Worm (Caenorhabditis elegans): ENCODE measurements around the gene ace-3.

The ace-3 gene

ce11 chrII:14239924-14240323 is 34.5 kb downstream of the ace-3 start:
- TF ChIP-seq nhr-76 (tag; optimal IDR thresholded peaks at IDR 0.05) (no peak), unc-62 (GFP tag; optimal IDR thresholded peaks at IDR 0.05) (no peak), snpc-4 (tag; optimal IDR thresholded peaks at IDR 0.05) (no peak), hlh-1 (tag; optimal IDR thresholded peaks at IDR 0.05) (no peak), cnd-1 (tag; optimal IDR thresholded peaks at IDR 0.05) (no peak), nhr-12 (tag; optimal IDR thresholded peaks at IDR 0.05) (no peak), unc-39 (tag; optimal IDR thresholded peaks at IDR 0.05) (no peak), flh-1 (GFP tag; optimal IDR thresholded peaks at IDR 0.05) (no peak), drap-1 (GFP tag; optimal IDR thresholded peaks at IDR 0.05) (no peak), lin-13 (tag; optimal IDR thresholded peaks at IDR 0.05) (no peak), nhr-28 (tag; optimal IDR thresholded peaks at IDR 0.05) (no peak), lin-32 (GFP tag; optimal IDR thresholded peaks at IDR 0.05) (no peak), mep-1 (tag; optimal IDR thresholded peaks at IDR 0.05) (no peak), elt-3 (tag; optimal IDR thresholded peaks at IDR 0.05) (no peak), M03D4.4 (tag; optimal IDR thresholded peaks at IDR 0.05) (no peak), sem-2 (GFP tag; optimal IDR thresholded peaks at IDR 0.05) (no peak), mls-2 (tag; optimal IDR thresholded peaks at IDR 0.05) (no peak), lsy-2 (tag; optimal IDR thresholded peaks at IDR 0.05) (no peak), pha-4 (tag; optimal IDR thresholded peaks at IDR 0.05) (no peak)

ce11 chrII:14242259-14242658 is 36.8 kb downstream of the ace-3 start:
- TF ChIP-seq ces-1 (GFP tag; optimal IDR thresholded peaks at IDR 0.05) (no peak), mep-1 (tag; optimal IDR thresholded peaks at IDR 0.05) (no peak), mls-2 (tag; optimal IDR thresholded peaks at IDR 0.05) (no peak), lsy-2 (tag; optimal IDR thresholded peaks at IDR 0.05) (peak; percentile 29)

ce11 chrII:14243503-14243902 is 38.1 kb downstream of the ace-3 start, which contains the start of gene jmjd-2:
Gene jmjd-2, minus strand, starts transcription at chrII:14243603.
- TF ChIP-seq M03D4.4 (tag; optimal IDR thresholded peaks at IDR 0.05): no peak
- TF ChIP-seq nhr-28 (tag; optimal IDR thresholded peaks at IDR 0.05): no peak
- TF ChIP-seq unc-62 (GFP tag; optimal IDR thresholded peaks at IDR 0.05): no peak
- no peak for TF ChIP-seq elt-3 (tag; optimal IDR thresholded peaks at IDR 0.05)
- TF ChIP-seq ztf-11 (tag; optimal IDR thresholded peaks at IDR 0.05): no peak
- no peak for TF ChIP-seq flh-1 (GFP tag; optimal IDR thresholded peaks at IDR 0.05)
- TF ChIP-seq bed-3 (GFP tag; optimal IDR thresholded peaks at IDR 0.05): no peak
- TF ChIP-seq lin-13 (tag; optimal IDR thresholded peaks at IDR 0.05): no peak
- no peak for TF ChIP-seq snpc-4 (tag; optimal IDR thresholded peaks at IDR 0.05)
- no peak for TF ChIP-seq mep-1 (tag; optimal IDR thresholded peaks at IDR 0.05)
- TF ChIP-seq sem-2 (GFP tag; optimal IDR thresholded peaks at IDR 0.05): no peak
- TF ChIP-seq cnd-1 (tag; optimal IDR thresholded peaks at IDR 0.05): no peak
- no peak for TF ChIP-seq nhr-2 (tag; optimal IDR thresholded peaks at IDR 0.05)
- no peak for TF ChIP-seq unc-120 (tag; optimal IDR thresholded peaks at IDR 0.05; ENCODE audit: poor library complexity, severe bottlenecking)
- TF ChIP-seq lin-32 (GFP tag; optimal IDR thresholded peaks at IDR 0.05): no peak
- no peak for TF ChIP-seq ceh-83 (GFP tag; optimal IDR thresholded peaks at IDR 0.05)
- no peak for TF ChIP-seq ceh-43 (GFP tag; optimal IDR thresholded peaks at IDR 0.05)
- no peak for TF ChIP-seq elt-1 (tag; optimal IDR thresholded peaks at IDR 0.05; ENCODE audit: borderline replicate concordance, insufficient read depth)

DNA sequence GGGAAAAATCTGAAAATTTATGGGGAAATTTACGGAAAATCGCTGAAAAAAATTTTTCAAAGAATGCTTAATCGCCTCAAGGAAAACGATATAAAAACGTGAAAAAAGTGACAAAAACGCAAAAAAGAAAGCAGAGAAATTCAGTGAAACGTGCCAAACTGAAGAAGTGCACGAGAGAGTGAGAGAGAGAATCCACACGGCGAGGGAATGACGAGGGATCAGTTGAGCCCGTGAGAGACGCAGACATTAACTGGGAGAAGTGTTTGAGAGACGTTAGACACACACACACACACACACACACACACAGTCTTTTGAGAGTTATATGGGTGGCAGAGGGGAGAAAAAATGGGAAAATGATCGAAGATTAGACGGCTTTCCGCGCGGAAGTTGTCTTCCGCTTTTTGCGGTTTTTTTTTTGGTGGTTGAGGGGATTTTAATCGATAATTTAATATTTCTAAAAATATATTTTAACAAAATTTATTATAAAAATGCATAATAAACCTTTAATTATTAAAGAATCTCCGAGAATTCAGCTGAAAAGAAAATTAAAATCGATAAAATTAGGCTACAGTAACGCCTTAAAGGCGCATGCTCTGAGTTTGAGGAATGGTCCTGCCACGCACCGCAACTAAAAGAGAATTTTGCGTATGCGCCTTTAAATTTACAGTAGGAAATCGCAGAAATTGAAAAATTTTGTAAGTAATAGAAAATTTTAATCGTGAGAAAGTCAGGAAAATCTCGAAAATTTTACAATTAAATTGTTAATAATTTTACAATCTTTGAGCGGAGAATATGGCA is 39.2 kb downstream of the ace-3 start:
- TF ChIP-seq blmp-1 (tag; optimal IDR thresholded peaks at IDR 0.05) (peak; percentile 56), nhr-76 (tag; optimal IDR thresholded peaks at IDR 0.05) (no peak), ceh-43 (GFP tag; optimal IDR thresholded peaks at IDR 0.05) (no peak), lin-32 (GFP tag; optimal IDR thresholded peaks at IDR 0.05) (no peak), nhr-2 (tag; optimal IDR thresholded peaks at IDR 0.05) (no peak), zip-8 (tag; optimal IDR thresholded peaks at IDR 0.05) (no peak), sem-2 (GFP tag; optimal IDR thresholded peaks at IDR 0.05) (no peak), hlh-1 (tag; optimal IDR thresholded peaks at IDR 0.05) (peak; percentile 35), elt-1 (tag; optimal IDR thresholded peaks at IDR 0.05; ENCODE audit: borderline replicate concordance, insufficient read depth) (no peak), sptf-1 (tag; optimal IDR thresholded peaks at IDR 0.05) (peak; percentile 36), ces-1 (GFP tag; optimal IDR thresholded peaks at IDR 0.05) (peak; percentile 53), mep-1 (tag; optimal IDR thresholded peaks at IDR 0.05) (peak; percentile 5), tbx-8 (GFP tag; optimal IDR thresholded peaks at IDR 0.05) (no peak), nhr-237 (tag; optimal IDR thresholded peaks at IDR 0.05) (no peak), ztf-11 (tag; optimal IDR thresholded peaks at IDR 0.05) (no peak), cnd-1 (tag; optimal IDR thresholded peaks at IDR 0.05) (no peak), M03D4.4 (tag; optimal IDR thresholded peaks at IDR 0.05) (no peak), mab-5 (tag; optimal IDR thresholded peaks at IDR 0.05) (no peak), flh-1 (GFP tag; optimal IDR thresholded peaks at IDR 0.05) (no peak), nhr-12 (tag; optimal IDR thresholded peaks at IDR 0.05) (no peak), unc-39 (tag; optimal IDR thresholded peaks at IDR 0.05) (no peak), lsy-2 (tag; optimal IDR thresholded peaks at IDR 0.05) (peak; percentile 57), pha-4 (tag; optimal IDR thresholded peaks at IDR 0.05) (peak; percentile 42), unc-62 (GFP tag; optimal IDR thresholded peaks at IDR 0.05) (peak; percentile 19), mls-2 (tag; optimal IDR thresholded peaks at IDR 0.05) (no peak), snpc-4 (tag; optimal IDR thresholded peaks at IDR 0.05) (no peak), unc-120 (tag; optimal IDR thresholded peaks at IDR 0.05; ENCODE audit: poor library complexity, severe bottlenecking) (no peak)

All from whole organism, mixed stage, embryonic.